Worm (Caenorhabditis elegans): Measurements from ENCODE around the gene mrg-1.

mrg-1 gene

DNA sequence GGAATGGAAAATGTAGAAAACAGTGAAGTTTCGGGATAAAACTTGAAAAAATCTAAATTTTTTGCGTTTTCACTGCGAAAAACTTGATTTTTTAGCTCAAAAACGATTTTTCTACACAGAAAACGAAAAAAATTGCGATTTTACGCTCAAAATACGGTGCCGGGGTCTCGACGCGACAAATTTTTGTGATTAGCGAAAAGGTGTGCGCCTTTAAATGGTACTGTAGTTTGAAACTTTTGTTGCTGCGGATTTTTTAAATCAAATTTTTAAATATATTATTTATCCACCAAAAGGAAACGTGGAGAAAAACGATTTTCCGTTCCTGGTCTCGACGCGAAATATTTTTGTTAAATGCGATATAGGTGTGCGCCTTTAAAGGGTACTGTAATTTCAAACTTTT lies 32.8 kb upstream of the mrg-1 start:
- TF ChIP-seq lin-11 (tag; optimal IDR thresholded peaks at IDR 0.05) (no peak), nhr-25 (tag; optimal IDR thresholded peaks at IDR 0.05) (no peak), nhr-237 (tag; optimal IDR thresholded peaks at IDR 0.05) (no peak), snpc-4 (tag; optimal IDR thresholded peaks at IDR 0.05) (no peak), unc-39 (tag; optimal IDR thresholded peaks at IDR 0.05) (no peak), mbf-1 (tag; optimal IDR thresholded peaks at IDR 0.05) (no peak), lsy-2 (tag; optimal IDR thresholded peaks at IDR 0.05) (no peak), C34F6.9 (tag; optimal IDR thresholded peaks at IDR 0.05) (no peak), unc-62 (GFP tag; optimal IDR thresholded peaks at IDR 0.05) (no peak), nhr-129 (tag; optimal IDR thresholded peaks at IDR 0.05) (no peak), gmeb-1 (tag; optimal IDR thresholded peaks at IDR 0.05) (no peak), peb-1 (tag; optimal IDR thresholded peaks at IDR 0.05) (no peak), nhr-21 (tag; optimal IDR thresholded peaks at IDR 0.05) (no peak), R02D3.7 (tag; optimal IDR thresholded peaks at IDR 0.05) (no peak), egl-27 (tag; optimal IDR thresholded peaks at IDR 0.05) (no peak), sma-9 (GFP tag; optimal IDR thresholded peaks at IDR 0.05) (no peak), sma-9 (tag; optimal IDR thresholded peaks at IDR 0.05) (no peak), mab-5 (tag; optimal IDR thresholded peaks at IDR 0.05) (no peak), ceh-16 (tag; optimal IDR thresholded peaks at IDR 0.05) (no peak), ztf-11 (tag; optimal IDR thresholded peaks at IDR 0.05) (no peak)

DNA sequence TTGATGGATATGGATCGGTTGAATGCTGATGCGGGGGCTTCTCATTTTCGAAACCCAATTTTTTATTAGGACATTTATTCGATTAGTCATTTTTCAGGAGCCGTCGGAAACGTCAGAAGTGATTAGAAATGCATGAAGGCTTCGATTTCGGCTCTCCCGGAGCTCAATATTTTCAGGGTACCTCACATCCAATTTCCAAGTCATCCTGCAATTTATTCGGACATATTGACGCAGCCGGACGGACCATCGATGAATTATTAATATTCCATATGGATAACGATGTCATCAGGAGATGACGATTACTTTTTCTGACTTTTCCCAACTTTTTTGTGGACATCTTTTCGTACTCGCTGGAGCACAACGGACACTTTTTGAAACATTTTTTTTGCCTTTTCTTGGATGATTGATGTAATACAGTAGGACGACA lies 32.2 kb upstream of the mrg-1 start:
- TF ChIP-seq nhr-77 (tag; optimal IDR thresholded peaks at IDR 0.05): no peak
- TF ChIP-seq sma-3 (GFP tag; optimal IDR thresholded peaks at IDR 0.05): peak; percentile 39
- TF ChIP-seq Y55F3AM.14 (GFP tag; optimal IDR thresholded peaks at IDR 0.05): no peak
- TF ChIP-seq crh-2 (tag; optimal IDR thresholded peaks at IDR 0.05): peak; percentile 39
- no peak for TF ChIP-seq ceh-16 (tag; optimal IDR thresholded peaks at IDR 0.05)
- TF ChIP-seq lin-11 (tag; optimal IDR thresholded peaks at IDR 0.05): no peak
- no peak for TF ChIP-seq skn-1 (tag; optimal IDR thresholded peaks at IDR 0.05)
- TF ChIP-seq alr-1 (tag; optimal IDR thresholded peaks at IDR 0.05): no peak
- no peak for TF ChIP-seq ceh-82 (tag; optimal IDR thresholded peaks at IDR 0.05)
- no peak for TF ChIP-seq egl-27 (tag; optimal IDR thresholded peaks at IDR 0.05)
- TF ChIP-seq gmeb-1 (tag; optimal IDR thresholded peaks at IDR 0.05): no peak
- TF ChIP-seq unc-55 (GFP tag; optimal IDR thresholded peaks at IDR 0.05): peak; percentile 18
- TF ChIP-seq ztf-1 (GFP tag; conservative IDR thresholded peaks at IDR 0.05): no peak
- peak; percentile 20 for TF ChIP-seq sem-4 (tag; optimal IDR thresholded peaks at IDR 0.05)
- TF ChIP-seq elt-1 (tag; optimal IDR thresholded peaks at IDR 0.05): no peak
- TF ChIP-seq nhr-25 (tag; optimal IDR thresholded peaks at IDR 0.05): peak; percentile 11
- peak; percentile 32 for TF ChIP-seq F13H6.1 (tag; optimal IDR thresholded peaks at IDR 0.05)
- TF ChIP-seq lin-13 (GFP tag; optimal IDR thresholded peaks at IDR 0.05): peak; percentile 37
- TF ChIP-seq sma-9 (GFP tag; optimal IDR thresholded peaks at IDR 0.05): peak; percentile 61
- no peak for TF ChIP-seq sma-9 (tag; optimal IDR thresholded peaks at IDR 0.05)
- TF ChIP-seq R02D3.7 (tag; optimal IDR thresholded peaks at IDR 0.05): peak; percentile 13
- TF ChIP-seq C34F6.9 (tag; optimal IDR thresholded peaks at IDR 0.05): no peak
- no peak for TF ChIP-seq nhr-12 (tag; optimal IDR thresholded peaks at IDR 0.05)
- no peak for TF ChIP-seq zag-1 (tag; optimal IDR thresholded peaks at IDR 0.05)
- peak; percentile 54 to 70 for TF ChIP-seq lsy-2 (tag; optimal IDR thresholded peaks at IDR 0.05)
- peak; percentile 50 for TF ChIP-seq ama-1 (optimal IDR thresholded peaks at IDR 0.05)
- no peak for TF ChIP-seq ztf-11 (tag; optimal IDR thresholded peaks at IDR 0.05)
- no peak for TF ChIP-seq ztf-4 (tag; optimal IDR thresholded peaks at IDR 0.05)
- TF ChIP-seq peb-1 (tag; optimal IDR thresholded peaks at IDR 0.05): no peak
- TF ChIP-seq nhr-11 (tag; optimal IDR thresholded peaks at IDR 0.05): no peak
- no peak for TF ChIP-seq unc-39 (tag; optimal IDR thresholded peaks at IDR 0.05)
- TF ChIP-seq nhr-6 (tag; optimal IDR thresholded peaks at IDR 0.05): peak; percentile 54
- TF ChIP-seq nhr-237 (tag; optimal IDR thresholded peaks at IDR 0.05): no peak
- no peak for TF ChIP-seq ZK546.5 (tag; optimal IDR thresholded peaks at IDR 0.05)

DNA sequence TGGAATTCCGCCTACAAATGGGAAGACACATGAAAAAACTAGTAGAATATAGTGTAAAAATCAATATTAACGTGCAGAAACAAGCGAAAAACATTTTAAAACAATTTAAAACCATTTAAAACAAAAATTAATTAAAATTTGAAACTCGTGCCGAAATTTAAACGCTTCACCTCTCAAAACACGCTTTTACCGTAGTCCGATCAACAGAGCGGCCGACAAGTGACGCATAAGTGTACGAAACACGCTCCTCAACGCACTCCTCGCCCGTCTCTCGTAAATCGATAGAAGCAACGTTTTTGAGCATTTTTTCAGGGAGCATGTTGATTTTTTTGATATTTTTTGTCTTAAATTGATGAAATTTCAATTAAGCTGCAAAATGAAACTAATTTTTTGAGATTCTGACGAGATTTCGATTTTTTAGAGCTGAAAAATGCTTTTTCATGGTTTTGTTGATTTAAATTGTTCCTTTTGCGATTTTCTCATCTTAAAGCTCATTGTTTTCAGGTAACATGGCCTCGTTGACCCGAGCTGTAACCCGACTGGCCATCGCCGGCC lies 30.6 kb upstream of the mrg-1 start, which contains the start of gene cox-5A:
Gene cox-5A (plus strand): TSS at position 505 of the 555 bp plus-strand sequence.
- peak; percentile 95 for TF ChIP-seq nhr-10 (tag; optimal IDR thresholded peaks at IDR 0.05)
- peak; percentile 98 for TF ChIP-seq mab-5 (tag; optimal IDR thresholded peaks at IDR 0.05)
- peak; percentile 94 for TF ChIP-seq ceh-82 (tag; optimal IDR thresholded peaks at IDR 0.05)
- TF ChIP-seq unc-55 (GFP tag; optimal IDR thresholded peaks at IDR 0.05): peak; percentile 100
- peak; percentile 88 for TF ChIP-seq ZK546.5 (tag; optimal IDR thresholded peaks at IDR 0.05)
- peak; percentile 97 for TF ChIP-seq nhr-129 (tag; optimal IDR thresholded peaks at IDR 0.05)
- peak; percentile 62 for TF ChIP-seq aly-2 (tag; optimal IDR thresholded peaks at IDR 0.05)
- TF ChIP-seq nhr-12 (tag; optimal IDR thresholded peaks at IDR 0.05): peak; percentile 83
- no peak for TF ChIP-seq alr-1 (tag; optimal IDR thresholded peaks at IDR 0.05)
- peak; percentile 99 for TF ChIP-seq crh-2 (tag; optimal IDR thresholded peaks at IDR 0.05)
- TF ChIP-seq blmp-1 (tag; optimal IDR thresholded peaks at IDR 0.05; ENCODE audit: insufficient read depth): peak; percentile 89
- no peak for TF ChIP-seq lin-39 (tag; optimal IDR thresholded peaks at IDR 0.05)
- TF ChIP-seq dmd-4 (tag; optimal IDR thresholded peaks at IDR 0.05): peak; percentile 72
- peak; percentile 99 for TF ChIP-seq nhr-6 (tag; optimal IDR thresholded peaks at IDR 0.05)
- peak; percentile 82 to 92 for TF ChIP-seq mdl-1 (tag; optimal IDR thresholded peaks at IDR 0.05)
- TF ChIP-seq egl-27 (tag; optimal IDR thresholded peaks at IDR 0.05): peak; percentile 97
- peak; percentile 98 for TF ChIP-seq Y55F3AM.14 (GFP tag; optimal IDR thresholded peaks at IDR 0.05)
- peak; percentile 97; the same call in 1 of the 2 replicates for TF ChIP-seq ztf-1 (GFP tag; conservative IDR thresholded peaks at IDR 0.05)
- peak; percentile 100 for TF ChIP-seq gmeb-1 (tag; optimal IDR thresholded peaks at IDR 0.05)
- peak; percentile 94 for TF ChIP-seq unc-62 (GFP tag; optimal IDR thresholded peaks at IDR 0.05)
- no peak for TF ChIP-seq unc-39 (tag; optimal IDR thresholded peaks at IDR 0.05)
- TF ChIP-seq fos-1 (tag; optimal IDR thresholded peaks at IDR 0.05): peak; percentile 100
- TF ChIP-seq lin-11 (tag; optimal IDR thresholded peaks at IDR 0.05): peak; percentile 99
- peak; percentile 99 for TF ChIP-seq ztf-4 (tag; optimal IDR thresholded peaks at IDR 0.05)
- TF ChIP-seq F13H6.1 (tag; optimal IDR thresholded peaks at IDR 0.05): peak; percentile 99
- peak; percentile 17 for TF ChIP-seq ztf-11 (tag; optimal IDR thresholded peaks at IDR 0.05)
- TF ChIP-seq nhr-21 (tag; optimal IDR thresholded peaks at IDR 0.05): peak; percentile 99
- peak; percentile 99 for TF ChIP-seq nhr-25 (tag; optimal IDR thresholded peaks at IDR 0.05)
